Worm (Caenorhabditis elegans): ENCODE measurements around the gene clr-1.

DNA sequence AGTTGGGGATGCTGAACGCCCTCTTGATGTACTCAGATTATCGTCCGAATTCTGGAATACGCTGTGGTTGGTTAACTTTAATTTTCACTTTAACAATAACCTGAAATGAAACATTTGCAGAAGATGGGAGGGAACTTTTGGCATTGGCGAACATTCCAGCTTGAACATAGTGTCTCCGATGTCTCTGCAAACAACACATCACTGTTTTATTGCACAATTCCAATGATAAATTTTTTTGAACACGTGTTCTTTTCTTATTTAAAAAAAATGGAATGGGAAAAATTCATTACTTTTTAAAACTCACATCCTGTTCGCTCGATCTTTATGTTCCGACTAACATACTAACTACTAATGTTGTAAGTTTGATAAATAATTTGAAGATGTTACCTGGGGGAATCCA lies 34.3 kb downstream of the clr-1 start, which contains the start of gene fzy-1:
- no peak for TF ChIP-seq sptf-1 (tag; optimal IDR thresholded peaks at IDR 0.05)
- TF ChIP-seq unc-62 (GFP tag; optimal IDR thresholded peaks at IDR 0.05) = no peak
- TF ChIP-seq nhr-76 (tag; optimal IDR thresholded peaks at IDR 0.05) = no peak
- no peak for TF ChIP-seq nhr-2 (tag; optimal IDR thresholded peaks at IDR 0.05)
- no peak for TF ChIP-seq nhr-12 (tag; optimal IDR thresholded peaks at IDR 0.05)
- no peak for TF ChIP-seq nhr-237 (tag; optimal IDR thresholded peaks at IDR 0.05)
- no peak for TF ChIP-seq nhr-28 (tag; optimal IDR thresholded peaks at IDR 0.05)
- no peak for TF ChIP-seq sem-2 (GFP tag; optimal IDR thresholded peaks at IDR 0.05)
- no peak for TF ChIP-seq pha-4 (tag; optimal IDR thresholded peaks at IDR 0.05)
- TF ChIP-seq zip-8 (tag; optimal IDR thresholded peaks at IDR 0.05) = no peak
- TF ChIP-seq drap-1 (GFP tag; optimal IDR thresholded peaks at IDR 0.05) = no peak
- TF ChIP-seq ztf-11 (tag; optimal IDR thresholded peaks at IDR 0.05) = no peak

Data from whole organism, mixed stage, embryonic.